Worm (Caenorhabditis elegans): Measurements from ENCODE around the gene W06D12.6.

The W06D12.6 gene

ce11 chrV:17728757-17729156 is 22.8 kb downstream of the W06D12.6 start (continued):
- no peak for TF ChIP-seq grh-1 (GFP tag; IDR thresholded peaks at IDR 0.05)
- peak; percentile 70 for TF ChIP-seq nhr-71 (tag; optimal IDR thresholded peaks at IDR 0.05)
- no peak for TF ChIP-seq efl-1 (optimal IDR thresholded peaks at IDR 0.05)
- TF ChIP-seq efl-1 (GFP tag; optimal IDR thresholded peaks at IDR 0.05 in 1 of 2), result peak in 1 of 2 experiments; percentile 75

- TF ChIP-seq rnt-1 (tag; optimal IDR thresholded peaks at IDR 0.05), result peak; percentile 29
- TF ChIP-seq tlp-1 (tag; optimal IDR thresholded peaks at IDR 0.05), result no peak
Observed at ce11 chrV:17732516-17732915, 26.6 kb downstream of the W06D12.6 start, which contains the start of gene twk-42. TSS of gene twk-42 (minus strand) at chrV:17732616.

ce11 chrV:17739801-17740200 is 33.9 kb downstream of the W06D12.6 start, which contains the start of gene cutl-4:
TSS of gene cutl-4 (minus strand) at chrV:17739901.
- no peak for TF ChIP-seq F16B12.6 (tag; optimal IDR thresholded peaks at IDR 0.05)
- no peak for TF ChIP-seq nhr-19 (GFP tag; conservative IDR thresholded peaks at IDR 0.05)

ce11 chrV:17743802-17744201 is 37.9 kb downstream of the W06D12.6 start:
- TF ChIP-seq blmp-1 (tag; optimal IDR thresholded peaks at IDR 0.05), result no peak
- no peak for TF ChIP-seq ets-5 (GFP tag; IDR thresholded peaks at IDR 0.05)
- TF ChIP-seq mep-1 (tag; optimal IDR thresholded peaks at IDR 0.05), result no peak
- TF ChIP-seq sup-37 (GFP tag; optimal IDR thresholded peaks at IDR 0.05), result no peak
- TF ChIP-seq ceh-63 (GFP tag; optimal IDR thresholded peaks at IDR 0.05), result no peak
- no peak for TF ChIP-seq fkh-8 (tag; optimal IDR thresholded peaks at IDR 0.05)
- no peak for TF ChIP-seq pag-3 (tag; optimal IDR thresholded peaks at IDR 0.05; ENCODE audit: borderline replicate concordance, insufficient read depth)
- no peak for TF ChIP-seq dpl-1 (GFP tag; optimal IDR thresholded peaks at IDR 0.05)
- no peak for TF ChIP-seq unc-98 (GFP tag; IDR thresholded peaks at IDR 0.05)
- no peak for TF ChIP-seq unc-86 (tag; optimal IDR thresholded peaks at IDR 0.05)
- no peak for TF ChIP-seq ceh-8 (GFP tag; optimal IDR thresholded peaks at IDR 0.05)
- TF ChIP-seq tlp-1 (tag; optimal IDR thresholded peaks at IDR 0.05), result no peak
- no peak for TF ChIP-seq nhr-28 (tag; optimal IDR thresholded peaks at IDR 0.05)
- no peak for TF ChIP-seq rnt-1 (tag; optimal IDR thresholded peaks at IDR 0.05)
- no peak for TF ChIP-seq C16A3.4 (tag; optimal IDR thresholded peaks at IDR 0.05)
- no peak for TF ChIP-seq xbp-1 (tag; optimal IDR thresholded peaks at IDR 0.05)
- no peak for TF ChIP-seq jun-1 (tag; optimal IDR thresholded peaks at IDR 0.05)

- no peak for TF ChIP-seq sptf-1 (tag; optimal IDR thresholded peaks at IDR 0.05)
- no peak for TF ChIP-seq nhr-28 (tag; optimal IDR thresholded peaks at IDR 0.05)
- TF ChIP-seq ceh-82 (tag; optimal IDR thresholded peaks at IDR 0.05), result no peak
- TF ChIP-seq ztf-4 (tag; optimal IDR thresholded peaks at IDR 0.05), result no peak
- TF ChIP-seq elt-3 (tag; optimal IDR thresholded peaks at IDR 0.05), result no peak
- no peak for TF ChIP-seq nhr-19 (GFP tag; conservative IDR thresholded peaks at IDR 0.05)
- no peak for TF ChIP-seq dsc-1 (tag; optimal IDR thresholded peaks at IDR 0.05)
- no peak for TF ChIP-seq irx-1 (tag; optimal IDR thresholded peaks at IDR 0.05)
- no peak for TF ChIP-seq nhr-71 (tag; optimal IDR thresholded peaks at IDR 0.05)
Observed at ce11 chrV:17746959-17747358, 41.0 kb downstream of the W06D12.6 start, which contains the start of gene twk-36. TSS of gene twk-36 (minus strand) at chrV:17747059.

- TF ChIP-seq lin-14 (GFP tag; optimal IDR thresholded peaks at IDR 0.05) (peak; percentile 78), ces-1 (GFP tag; optimal IDR thresholded peaks at IDR 0.05) (peak; percentile 66), fkh-10 (GFP tag; optimal IDR thresholded peaks at IDR 0.05) (peak; percentile 89), pax-3 (tag; optimal IDR thresholded peaks at IDR 0.05) (no peak), efl-1 (optimal IDR thresholded peaks at IDR 0.05) (no peak), efl-1 (GFP tag; optimal IDR thresholded peaks at IDR 0.05 in 1 of 2) (peak in 1 of 2 experiments; percentile 74), lsy-2 (tag; optimal IDR thresholded peaks at IDR 0.05) (peak in 1 of 2 experiments; percentile 1), nhr-71 (tag; optimal IDR thresholded peaks at IDR 0.05) (peak; percentile 51), elt-3 (tag; optimal IDR thresholded peaks at IDR 0.05) (no peak), mdl-1 (tag; optimal IDR thresholded peaks at IDR 0.05) (no peak)
Observed at ce11 chrV:17749181-17749580, 43.3 kb downstream of the W06D12.6 start, which contains the start of gene R12G8.1. TSS of gene R12G8.1 (minus strand) at chrV:17749243.
